Worm (Caenorhabditis elegans) whole organism, L4 larva: ENCODE measurements around the gene nspc-20.

ENCODE experiments used
- F26F4.8 ChIP-seq: fragments of 200-800 bp; sonication (Bioruptor generic); conservative IDR thresholded peaks from 2 replicates; pipeline ENCODE4 v1.3.6; 2022; ENCODE audit warnings: missing genetic modification characterization, missing compliant biosample characterization
- F44E2.7 ChIP-seq: fragments of 200-800 bp; sonication (Bioruptor generic); IDR thresholded peaks from 2 replicates; pipeline ENCODE4 v2.1.2; 2022; ENCODE audit warnings: missing genetic modification characterization, missing compliant biosample characterization
- Y105C5A.15 ChIP-seq: fragments of 200-800 bp; sonication (Bioruptor generic); IDR thresholded peaks from 2 replicates; pipeline ENCODE4 v1.3.6; 2022; ENCODE audit warnings: missing genetic modification characterization, missing compliant biosample characterization
- Y5F2A.4 ChIP-seq: fragments of 200-800 bp; sonication (Bioruptor generic); optimal IDR thresholded peaks from 2 replicates; lab custom pipeline; 2018; ENCODE audit warnings: mild to moderate bottlenecking, missing genetic modification characterization, missing compliant biosample characterization
- ZK546.5 ChIP-seq, 2 experiments: sonication (generic microtip); optimal IDR thresholded peaks; 2 replicates each; lab custom pipeline; 2017; ENCODE audit warnings: missing biosample characterization in 2 of 2, missing genetic modification characterization in 2 of 2
- aha-1 ChIP-seq: fragments of 150-350 bp; peaks from one replicate; lab custom pipeline; 2014; ENCODE audit warnings: missing biosample characterization, missing genetic modification characterization
- attf-4 ChIP-seq: sonication (generic microtip); optimal IDR thresholded peaks from 3 replicates; lab custom pipeline; 2017; ENCODE audit warnings: missing biosample characterization, missing genetic modification characterization
- ceh-20 ChIP-seq: fragments of 200-800 bp; sonication (Bioruptor generic); IDR thresholded peaks from 2 replicates; pipeline ENCODE4 v1.3.6; 2022; ENCODE audit warnings: missing genetic modification reagents, missing genetic modification characterization, missing compliant biosample characterization
- ceh-28 ChIP-seq: fragments of 150-350 bp; optimal IDR thresholded peaks from 2 replicates; lab custom pipeline; 2014; ENCODE audit warnings: missing biosample characterization, missing genetic modification reagents, missing genetic modification characterization
- ceh-32 ChIP-seq: sonication (generic microtip); optimal IDR thresholded peaks from 2 replicates; lab custom pipeline; 2016; ENCODE audit warnings: mild to moderate bottlenecking, missing genetic modification characterization, missing compliant biosample characterization; ENCODE audit not compliant: poor library complexity
- ceh-82 ChIP-seq: sonication (generic microtip); optimal IDR thresholded peaks from 2 replicates; lab custom pipeline; 2017; ENCODE audit warnings: missing biosample characterization, missing genetic modification characterization
- daf-16 ChIP-seq, 3 experiments: sonication (generic microtip); optimal IDR thresholded peaks; 2 replicates each; lab custom pipeline; 2016 to 2017; ENCODE audit warnings: missing genetic modification characterization in 3 of 3, missing genetic modification reagents in 3 of 3, mild to moderate bottlenecking in 2 of 3, missing compliant biosample characterization in 2 of 3, missing biosample characterization in 1 of 3, moderate library complexity in 1 of 3
- daf-19 ChIP-seq: fragments of 200-800 bp; sonication (Bioruptor generic); conservative IDR thresholded peaks from 2 replicates; pipeline ENCODE4 v1.3.6; 2022; ENCODE audit warnings: missing genetic modification characterization, missing compliant biosample characterization
- dmd-6 ChIP-seq: fragments of 200-800 bp; sonication (Bioruptor generic); IDR thresholded peaks from 2 replicates; pipeline ENCODE4 v1.3.6; 2022; ENCODE audit warnings: missing genetic modification reagents, missing genetic modification characterization, missing compliant biosample characterization
- dve-1 ChIP-seq: sonication (generic microtip); optimal IDR thresholded peaks from 2 replicates; lab custom pipeline; 2017; ENCODE audit warnings: antibody characterized with exemption, mild to moderate bottlenecking, missing genetic modification characterization, missing compliant biosample characterization; ENCODE audit not compliant: insufficient read depth
- egl-27 ChIP-seq: sonication (generic microtip); optimal IDR thresholded peaks from 3 replicates; lab custom pipeline; 2017; ENCODE audit warnings: missing biosample characterization, missing genetic modification reagents, missing genetic modification characterization
- egl-43 ChIP-seq: fragments of 200-800 bp; sonication (Bioruptor generic); IDR thresholded peaks from 2 replicates; pipeline ENCODE4 v1.3.6; 2022; ENCODE audit warnings: missing genetic modification reagents, missing genetic modification characterization, missing compliant biosample characterization
- fkh-10 ChIP-seq: fragments of 150-350 bp; optimal IDR thresholded peaks from 2 replicates; lab custom pipeline; 2014; ENCODE audit warnings: missing biosample characterization, missing genetic modification reagents, missing genetic modification characterization
- hif-1 ChIP-seq, 2 experiments: sonication (generic microtip); optimal IDR thresholded peaks; 2 replicates each; lab custom pipeline; 2016 to 2017; ENCODE audit warnings: missing compliant biosample characterization in 2 of 2, missing genetic modification characterization in 2 of 2, missing genetic modification reagents in 2 of 2, missing genotype in 2 of 2, mild to moderate bottlenecking in 1 of 2
- hlh-11 ChIP-seq: fragments of 200-800 bp; sonication (Bioruptor generic); optimal IDR thresholded peaks from 2 replicates; lab custom pipeline; 2018; ENCODE audit warnings: mild to moderate bottlenecking, missing genetic modification characterization, missing compliant biosample characterization
- jun-1 ChIP-seq: fragments of 150-350 bp; optimal IDR thresholded peaks from 2 replicates; lab custom pipeline; 2014; ENCODE audit warnings: missing biosample characterization, missing genetic modification reagents, missing genetic modification characterization
- lim-7 ChIP-seq: fragments of 200-800 bp; sonication (Bioruptor generic); IDR thresholded peaks from 2 replicates; pipeline ENCODE4 v1.3.6; 2022; ENCODE audit warnings: missing genetic modification characterization, missing compliant biosample characterization
- lin-1 ChIP-seq: fragments of 200-800 bp; sonication (Bioruptor generic); IDR thresholded peaks from 2 replicates; pipeline ENCODE4 v1.3.6; 2022; ENCODE audit warnings: missing genetic modification reagents, missing genetic modification characterization, missing compliant biosample characterization
- lin-39 ChIP-seq: fragments of 150-350 bp; optimal IDR thresholded peaks from 2 replicates; lab custom pipeline; 2014; ENCODE audit warnings: missing biosample characterization, missing genetic modification reagents, missing genetic modification characterization
- lsy-2 ChIP-seq, 2 experiments: fragments of 150-350 bp in 1 of 2; sonication (generic microtip) in 1 of 2; optimal IDR thresholded peaks; 2 replicates each; lab custom pipeline; 2014 to 2017; ENCODE audit warnings: missing biosample characterization in 2 of 2, missing genetic modification characterization in 2 of 2
- madf-5 ChIP-seq, 2 experiments: fragments of 200-800 bp; sonication (Bioruptor generic); IDR thresholded peaks; 2 replicates each; pipeline ENCODE4 v1.3.6; 2022; ENCODE audit warnings: missing compliant biosample characterization in 2 of 2, missing genetic modification characterization in 2 of 2
- mdl-1 ChIP-seq, 2 experiments: fragments of 150-350 bp in 1 of 2; sonication (generic microtip) in 1 of 2; optimal IDR thresholded peaks; 2 replicates each; lab custom pipeline; 2014 to 2017; ENCODE audit warnings: missing biosample characterization in 2 of 2, missing genetic modification characterization in 2 of 2
- nhr-102 ChIP-seq: sonication (generic microtip); optimal IDR thresholded peaks from 2 replicates; lab custom pipeline; 2016; ENCODE audit warnings: mild to moderate bottlenecking, missing genetic modification characterization, moderate library complexity, missing compliant biosample characterization
- nhr-11 ChIP-seq: fragments of 150-350 bp; optimal IDR thresholded peaks from 2 replicates; lab custom pipeline; 2014; ENCODE audit warnings: missing biosample characterization, missing genetic modification characterization
- nhr-25 ChIP-seq: sonication (generic microtip); optimal IDR thresholded peaks from 2 replicates; lab custom pipeline; 2017; ENCODE audit warnings: missing genetic modification characterization, mild to moderate bottlenecking, missing compliant biosample characterization, antibody characterized with exemption, moderate library complexity, borderline replicate concordance; ENCODE audit not compliant: insufficient read depth
- nhr-28 ChIP-seq: fragments of 150-350 bp; optimal IDR thresholded peaks from 2 replicates; lab custom pipeline; 2014; ENCODE audit warnings: missing biosample characterization, missing genetic modification characterization
- nhr-42 ChIP-seq: fragments of 200-800 bp; sonication (Bioruptor generic); IDR thresholded peaks from 2 replicates; pipeline ENCODE4 v1.3.6; 2022; ENCODE audit warnings: missing genetic modification characterization, missing compliant biosample characterization
- nhr-48 ChIP-seq: sonication (generic microtip); optimal IDR thresholded peaks from 2 replicates; lab custom pipeline; 2016; ENCODE audit warnings: mild to moderate bottlenecking, missing genetic modification characterization, missing compliant biosample characterization
- nhr-77 ChIP-seq: fragments of 150-350 bp; optimal IDR thresholded peaks from 2 replicates; lab custom pipeline; 2014; ENCODE audit warnings: missing biosample characterization, missing genetic modification characterization
- php-3 ChIP-seq: fragments of 200-800 bp; sonication (Bioruptor generic); IDR thresholded peaks from 2 replicates; pipeline ENCODE4 v1.3.6; 2022; ENCODE audit warnings: missing genetic modification reagents, missing genetic modification characterization, missing compliant biosample characterization
- pqm-1 ChIP-seq: sonication (generic microtip); optimal IDR thresholded peaks from 2 replicates; lab custom pipeline; 2017; ENCODE audit warnings: missing biosample characterization, missing genetic modification characterization
- sdz-12 ChIP-seq: fragments of 200-800 bp; sonication (Bioruptor generic); optimal IDR thresholded peaks from 2 replicates; lab custom pipeline; 2018; ENCODE audit warnings: mild to moderate bottlenecking, missing genetic modification characterization, missing compliant biosample characterization
- snpc-1.2 ChIP-seq: fragments of 200-800 bp; sonication (Bioruptor generic); IDR thresholded peaks from 2 replicates; pipeline ENCODE4 v1.3.6; 2022; ENCODE audit warnings: missing genetic modification reagents, missing genetic modification characterization, missing compliant biosample characterization
- spr-1 ChIP-seq: sonication (generic microtip); optimal IDR thresholded peaks from 2 replicates; lab custom pipeline; 2016; ENCODE audit warnings: mild to moderate bottlenecking, missing genetic modification characterization, missing compliant biosample characterization
- tra-1 ChIP-seq: fragments of 200-800 bp; sonication (Bioruptor generic); IDR thresholded peaks from 2 replicates; pipeline ENCODE4 v1.3.6; 2022; ENCODE audit warnings: missing genetic modification reagents, missing genetic modification characterization, missing compliant biosample characterization
- unc-130 ChIP-seq: sonication (generic microtip); optimal IDR thresholded peaks from 2 replicates; lab custom pipeline; 2016; ENCODE audit warnings: missing genetic modification reagents, missing genetic modification characterization, missing compliant biosample characterization
- unc-39 ChIP-seq: sonication (generic microtip); optimal IDR thresholded peaks from 2 replicates; lab custom pipeline; 2017; ENCODE audit warnings: missing biosample characterization, missing genetic modification characterization
- unc-62 ChIP-seq, 3 experiments: fragments of 150-350 bp in 1 of 3; sonication (generic microtip); optimal IDR thresholded peaks in 2 of 3; peaks in 1 of 3; 1 replicate in 1 of 3; 2 replicates in 2 of 3; lab custom pipeline; 2014 to 2017; ENCODE audit warnings: missing biosample characterization in 3 of 3, missing genetic modification characterization in 3 of 3, missing genetic modification reagents in 3 of 3, missing genotype in 1 of 3
- zfp-3 ChIP-seq: fragments of 200-800 bp; sonication (Bioruptor generic); conservative IDR thresholded peaks from 2 replicates; pipeline ENCODE4 v1.3.6; 2022; ENCODE audit warnings: missing genetic modification reagents, missing genetic modification characterization, missing compliant biosample characterization
- zip-2 ChIP-seq: fragments of 150-350 bp; optimal IDR thresholded peaks from 2 replicates; lab custom pipeline; 2014; ENCODE audit warnings: missing biosample characterization, missing genetic modification characterization
- ztf-11 ChIP-seq: fragments of 150-350 bp; optimal IDR thresholded peaks from 2 replicates; lab custom pipeline; 2014; ENCODE audit warnings: missing biosample characterization, missing genetic modification characterization
- ztf-7 ChIP-seq: fragments of 150-350 bp; optimal IDR thresholded peaks from 2 replicates; lab custom pipeline; 2014; ENCODE audit warnings: missing biosample characterization, missing genetic modification characterization

nspc-20 gene

DNA sequence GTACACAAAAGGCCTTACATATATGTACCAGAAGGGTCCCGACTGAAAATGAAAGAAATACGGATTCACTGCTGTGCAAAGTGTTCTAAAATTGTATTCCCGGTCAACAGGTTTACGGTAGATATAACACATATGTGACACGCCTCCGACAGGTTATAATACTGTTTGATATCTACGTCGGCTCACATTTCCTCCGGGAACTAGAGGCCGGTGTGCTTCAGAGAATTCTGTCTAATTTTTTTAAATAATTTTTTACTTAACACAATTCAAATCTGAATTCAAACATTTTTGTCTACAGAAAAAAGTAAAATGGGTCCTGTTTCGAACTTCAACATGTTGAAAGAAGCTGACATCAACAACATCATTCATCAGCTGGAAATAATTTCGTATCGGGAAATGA lies 13.2 kb upstream of the nspc-20 start, which contains the start of gene T24C2.3:
TSS of gene T24C2.3 (plus strand) at position 301 of the 400 bp plus-strand sequence.
- TF ChIP-seq egl-27 (tag; lab: Kevin White, UChicago) (no peak), ceh-82 (tag; lab: Kevin White, UChicago) (no peak), php-3 (no peak), ztf-11 (tag; lab: Kevin White, UChicago) (no peak), zfp-3 (no peak), nhr-42 (GFP tag; lab: Robert Waterston, UW) (no peak), ceh-28 (tag; lab: Kevin White, UChicago) (no peak), pqm-1 (tag; lab: Kevin White, UChicago) (no peak), nhr-25 (tag; lab: Kevin White, UChicago) (no peak), attf-4 (no peak), Y105C5A.15 (no peak), ceh-32 (tag; lab: Kevin White, UChicago) (no peak), F26F4.8 (no peak), lin-39 (tag; lab: Kevin White, UChicago) (no peak), hif-1 (tag; optimal IDR thresholded peaks at IDR 0.05; lab: Kevin White, UChicago) (no peak), aha-1 (no peak), Y5F2A.4 (GFP tag; lab: Kevin White, UChicago) (no peak), F44E2.7 (no peak), ZK546.5 (tag; optimal IDR thresholded peaks at IDR 0.05; lab: Kevin White, UChicago) (no peak), fkh-10 (GFP tag; lab: Kevin White, UChicago) (no peak)

DNA sequence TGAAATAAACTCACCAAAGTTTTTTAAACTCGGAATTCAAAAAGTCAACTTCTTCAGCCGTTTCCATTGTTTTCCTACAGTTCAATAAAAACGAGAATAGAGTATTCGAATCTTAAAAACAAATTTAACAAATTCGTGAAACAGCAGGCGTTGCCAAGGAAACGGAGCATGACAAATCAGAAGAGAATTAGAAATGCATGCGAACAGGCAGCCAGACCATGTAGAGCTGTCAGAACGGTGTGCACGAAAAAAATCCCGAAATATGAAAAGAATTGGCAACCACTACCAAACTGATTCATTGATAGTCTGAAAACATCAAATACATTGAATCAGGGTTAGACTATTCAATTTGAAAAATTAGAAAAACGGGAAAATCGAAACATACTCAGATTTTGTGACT lies 12.0 kb upstream of the nspc-20 start, which contains the start of gene fbxa-81:
TSS of gene fbxa-81 (minus strand) at position 101 of the 400 bp plus-strand sequence.
- TF ChIP-seq tra-1 (GFP tag; lab: Robert Waterston, UW) (no peak), daf-19 (no peak), snpc-1.2 (GFP tag; lab: Robert Waterston, UW) (no peak), egl-43 (GFP tag; lab: Robert Waterston, UW) (no peak), nhr-28 (tag; lab: Kevin White, UChicago) (no peak), nhr-11 (no peak), madf-5 (GFP tag; IDR thresholded peaks at IDR 0.05; lab: Robert Waterston, UW) (no peak), F44E2.7 (no peak), unc-130 (GFP tag; lab: Kevin White, UChicago) (no peak), ceh-20 (GFP tag; lab: Robert Waterston, UW) (no peak), ztf-7 (no peak), Y105C5A.15 (no peak), nhr-77 (tag; lab: Kevin White, UChicago) (no peak)

DNA sequence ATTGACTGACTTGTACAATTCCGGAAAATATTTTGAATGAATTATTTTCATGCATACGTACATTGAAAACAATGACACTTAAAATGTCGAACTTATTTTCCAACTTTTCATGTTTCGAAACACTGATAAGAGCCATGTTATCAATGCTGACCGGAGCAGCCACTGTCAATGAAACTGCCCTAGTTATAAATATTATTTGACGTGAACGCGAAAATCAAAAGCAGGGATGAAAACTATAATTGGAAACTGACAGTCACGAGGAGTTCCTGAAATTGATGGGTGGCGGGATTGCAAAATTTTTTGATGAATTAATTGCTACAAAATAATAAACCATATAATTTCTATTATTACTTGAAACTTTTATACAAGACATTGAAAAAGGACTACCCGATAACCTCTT lies 9.5 kb upstream of the nspc-20 start:
- TF ChIP-seq lin-1 (GFP tag; lab: Robert Waterston, UW) (peak; percentile 68; the same call in 1 of the 2 replicates), lim-7 (GFP tag; lab: Robert Waterston, UW) (no peak), unc-62 (GFP tag; optimal IDR thresholded peaks at IDR 0.05 in 1 of 2; lab: Kevin White, UChicago) (peak in 1 of 2 experiments; percentile 98), unc-62 (tag; optimal IDR thresholded peaks at IDR 0.05; lab: Kevin White, UChicago) (no peak), hlh-11 (tag; lab: Kevin White, UChicago) (peak; percentile 82), tra-1 (GFP tag; lab: Robert Waterston, UW) (peak; percentile 75), daf-16 (GFP tag; optimal IDR thresholded peaks at IDR 0.05; lab: Kevin White, UChicago) (peak in 1 of 2 experiments; percentile 19), daf-16 (tag; optimal IDR thresholded peaks at IDR 0.05; lab: Kevin White, UChicago) (peak; percentile 97), php-3 (peak; percentile 80), fkh-10 (GFP tag; lab: Kevin White, UChicago) (no peak), pqm-1 (tag; lab: Kevin White, UChicago) (peak; percentile 73), unc-130 (GFP tag; lab: Kevin White, UChicago) (no peak), nhr-28 (tag; lab: Kevin White, UChicago) (peak; percentile 49), jun-1 (tag; lab: Kevin White, UChicago) (no peak), dmd-6 (GFP tag; lab: Robert Waterston, UW) (peak; percentile 91), mdl-1 (tag; optimal IDR thresholded peaks at IDR 0.05; lab: Kevin White, UChicago) (no peak), nhr-48 (peak; percentile 39), zip-2 (tag; lab: Kevin White, UChicago) (no peak), sdz-12 (GFP tag; lab: Kevin White, UChicago) (no peak), nhr-102 (tag; lab: Kevin White, UChicago) (peak; percentile 21), lsy-2 (tag; optimal IDR thresholded peaks at IDR 0.05; lab: Kevin White, UChicago) (no peak), spr-1 (tag; lab: Kevin White, UChicago) (no peak), unc-39 (tag; lab: Kevin White, UChicago) (no peak), dve-1 (tag; lab: Kevin White, UChicago) (peak; percentile 74), snpc-1.2 (GFP tag; lab: Robert Waterston, UW) (no peak)
